Fruit fly (Drosophila melanogaster): ENCODE results near the gene Inx2.

The Inx2 gene

DNA sequence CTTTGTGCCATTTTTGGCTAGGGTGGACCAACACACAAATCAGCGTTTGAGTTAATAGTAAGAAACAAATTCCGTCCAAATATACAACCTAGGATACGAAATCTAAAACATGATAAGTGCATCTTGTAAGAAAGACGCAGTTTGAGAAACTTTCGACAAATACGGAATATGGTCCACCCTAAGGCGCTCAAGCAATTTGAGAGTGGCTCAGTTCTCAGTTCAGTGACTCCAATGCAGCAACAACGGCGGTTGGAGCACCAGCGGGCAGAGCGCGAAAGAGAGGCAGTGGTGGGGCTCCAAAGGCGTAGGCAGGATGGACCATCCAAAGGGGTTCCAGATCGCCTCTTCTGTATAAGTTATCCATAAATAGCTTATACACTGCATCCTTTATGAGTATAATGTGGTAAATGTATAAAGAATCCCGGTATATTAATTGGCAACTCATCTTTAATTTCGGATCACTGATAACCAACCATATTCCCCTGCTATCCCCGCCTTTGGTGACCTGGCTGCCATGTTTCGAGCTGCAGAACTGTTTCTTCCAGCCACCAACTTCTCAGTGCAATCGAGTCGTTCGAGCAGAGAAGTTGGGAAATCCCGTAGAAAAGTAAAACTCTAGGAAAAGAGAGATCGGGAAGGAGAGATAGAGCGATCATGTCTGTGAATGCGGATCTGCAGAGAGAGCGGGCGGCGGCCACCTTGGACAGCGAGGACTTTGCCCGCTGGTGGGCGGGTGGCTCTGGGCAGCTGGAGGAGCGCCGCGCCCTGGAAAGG lies 28.9 kb upstream of the Inx2 start, which contains the start of gene CG4586 (continued):
- TF ChIP-seq CG11247 (GFP tag; IDR thresholded peaks at IDR 0.05) (peak; percentile 90), CG10209 (GFP tag; optimal IDR thresholded peaks at IDR 0.05) (peak; percentile 94), Lpt (GFP tag; optimal IDR thresholded peaks at IDR 0.05) (no peak), sd (tag; optimal IDR thresholded peaks at IDR 0.05) (peak; percentile 85), ci (GFP tag; IDR thresholded peaks at IDR 0.05) (peak; percentile 98), ind (GFP tag; optimal IDR thresholded peaks at IDR 0.05) (peak; percentile 95), pros (GFP tag; optimal IDR thresholded peaks at IDR 0.05) (peak; percentile 3), aop (GFP tag; IDR thresholded peaks at IDR 0.05) (peak; percentile 60), CG8478 (optimal IDR thresholded peaks at IDR 0.05) (no peak), HLH4C (GFP tag; IDR thresholded peaks at IDR 0.05; ENCODE audit: partially characterized antibody) (no peak), CG9797 (GFP tag; optimal IDR thresholded peaks at IDR 0.05) (peak; percentile 22), Kr (GFP tag; optimal IDR thresholded peaks at IDR 0.05) (no peak), B-H1 (GFP tag; IDR thresholded peaks at IDR 0.05) (peak; percentile 93), trem (tag; optimal IDR thresholded peaks at IDR 0.05) (peak; percentile 91), h (optimal IDR thresholded peaks at IDR 0.05) (no peak), CG18619 (GFP tag; optimal IDR thresholded peaks at IDR 0.05) (peak; percentile 93), bbx (GFP tag; IDR thresholded peaks at IDR 0.05; ENCODE audit: partially characterized antibody) (no peak), Sry-δ (GFP tag; optimal IDR thresholded peaks at IDR 0.05) (peak; percentile 64), Fer2 (tag; optimal IDR thresholded peaks at IDR 0.05) (peak; percentile 84), CG34422 (GFP tag; IDR thresholded peaks at IDR 0.05) (peak; percentile 95), emc (GFP tag; optimal IDR thresholded peaks at IDR 0.05) (peak; percentile 90), Dad (GFP tag; optimal IDR thresholded peaks at IDR 0.05) (peak; percentile 91), GATAe (GFP tag; conservative IDR thresholded peaks at IDR 0.05) (peak; percentile 82), CG10462 (GFP tag; optimal IDR thresholded peaks at IDR 0.05) (peak; percentile 90), CG1832 (GFP tag; optimal IDR thresholded peaks at IDR 0.05) (no peak), CG12219 (GFP tag; optimal IDR thresholded peaks at IDR 0.05) (peak; percentile 98), CG17359 (tag; optimal IDR thresholded peaks at IDR 0.05) (peak; percentile 97), amos (GFP tag; IDR thresholded peaks at IDR 0.05; ENCODE audit: partially characterized antibody) (no peak), CG13296 (GFP tag; optimal IDR thresholded peaks at IDR 0.05) (peak; percentile 98), psq (GFP tag; optimal IDR thresholded peaks at IDR 0.05) (peak; percentile 54), slou (GFP tag; optimal IDR thresholded peaks at IDR 0.05) (peak; percentile 75), nmo (GFP tag; optimal IDR thresholded peaks at IDR 0.05) (peak; percentile 89), bowl (GFP tag; IDR thresholded peaks at IDR 0.05) (peak; percentile 93), ssp (GFP tag; IDR thresholded peaks at IDR 0.05) (peak; percentile 67), crp (GFP tag; optimal IDR thresholded peaks at IDR 0.05) (peak in 1 of 2 experiments; percentile 38), sc (optimal IDR thresholded peaks at IDR 0.05) (no peak), sc (GFP tag; optimal IDR thresholded peaks at IDR 0.05) (peak; percentile 81), Antp (GFP tag; optimal IDR thresholded peaks at IDR 0.05) (peak; percentile 94), CG8359 (GFP tag; optimal IDR thresholded peaks at IDR 0.05; ENCODE audit: borderline replicate concordance) (peak; percentile 72), CG34224 (GFP tag; IDR thresholded peaks at IDR 0.05; ENCODE audit: partially characterized antibody) (no peak), CG9437 (GFP tag; optimal IDR thresholded peaks at IDR 0.05) (peak; percentile 86), CG17328 (GFP tag; IDR thresholded peaks at IDR 0.05) (peak; percentile 95), sima (GFP tag; optimal IDR thresholded peaks at IDR 0.05) (peak; percentile 89), stc (GFP tag; IDR thresholded peaks at IDR 0.05) (peak; percentile 96), Bdp1 (GFP tag; optimal IDR thresholded peaks at IDR 0.05) (peak; percentile 90), pb (GFP tag; optimal IDR thresholded peaks at IDR 0.05) (peak; percentile 96), ac (GFP tag; optimal IDR thresholded peaks at IDR 0.05) (peak; percentile 66), CG12391 (tag; optimal IDR thresholded peaks at IDR 0.05) (peak; percentile 95), pum (GFP tag; optimal IDR thresholded peaks at IDR 0.05) (peak; percentile 88), CG7839 (tag; optimal IDR thresholded peaks at IDR 0.05) (peak; percentile 95)
